Worm (Caenorhabditis elegans): Measurements from ENCODE around the gene F58H1.8.

F58H1.8 gene

ce11 chrV:11933196-11934028 is 1.5 kb upstream of the F58H1.8 start, which contains the start of the genes aman-2 and F58H1.3 (continued):
- TF ChIP-seq F22D6.2 (tag; optimal IDR thresholded peaks at IDR 0.05) (no peak), nfya-2 (GFP tag; IDR thresholded peaks at IDR 0.05) (no peak), sdz-38 (tag; optimal IDR thresholded peaks at IDR 0.05) (no peak), ztf-6 (GFP tag; IDR thresholded peaks at IDR 0.05) (no peak), snpc-1.1 (tag; optimal IDR thresholded peaks at IDR 0.05; ENCODE audit: insufficient read depth) (no peak), ceh-58 (GFP tag; IDR thresholded peaks at IDR 0.05) (no peak), lag-1 (GFP tag; IDR thresholded peaks at IDR 0.05) (no peak), efl-1 (GFP tag; optimal IDR thresholded peaks at IDR 0.05) (no peak), nhr-80 (tag; optimal IDR thresholded peaks at IDR 0.05) (peak; percentile 1), somi-1 (GFP tag; optimal IDR thresholded peaks at IDR 0.05) (no peak), ceh-100 (GFP tag; IDR thresholded peaks at IDR 0.05) (peak; percentile 91), rpc-1 (optimal IDR thresholded peaks at IDR 0.05) (no peak), rpc-1 (tag; optimal IDR thresholded peaks at IDR 0.05) (no peak), B0019.2 (GFP tag; conservative IDR thresholded peaks at IDR 0.05) (no peak), chd-7 (tag; optimal IDR thresholded peaks at IDR 0.05) (no peak), F33H1.4 (GFP tag; IDR thresholded peaks at IDR 0.05) (no peak), ztf-26 (tag; optimal IDR thresholded peaks at IDR 0.05) (no peak), T07F8.4 (tag; optimal IDR thresholded peaks at IDR 0.05) (no peak), Y53G8AR.9 (GFP tag; conservative IDR thresholded peaks at IDR 0.05) (no peak), mcd-1 (GFP tag; IDR thresholded peaks at IDR 0.05) (no peak), snpc-4 (GFP tag; optimal IDR thresholded peaks at IDR 0.05) (no peak), snpc-4 (tag; optimal IDR thresholded peaks at IDR 0.05) (peak in 1 of 4 experiments; percentile 50), ztf-28 (GFP tag; IDR thresholded peaks at IDR 0.05) (no peak), zim-3 (tag; optimal IDR thresholded peaks at IDR 0.05) (no peak), ceh-79 (tag; optimal IDR thresholded peaks at IDR 0.05) (no peak), ztf-25 (GFP tag; IDR thresholded peaks at IDR 0.05) (0 out of 2 replicates have a peak, but pooled peaks have one; percentile 40), F49E8.2 (tag; optimal IDR thresholded peaks at IDR 0.05; ENCODE audit: insufficient read depth) (peak; percentile 18), gei-17 (GFP tag; optimal IDR thresholded peaks at IDR 0.05) (no peak), Y79H2A.3 (GFP tag; conservative IDR thresholded peaks at IDR 0.05) (no peak), egl-44 (GFP tag; IDR thresholded peaks at IDR 0.05) (no peak), ztf-18 (tag; optimal IDR thresholded peaks at IDR 0.05) (peak; percentile 13), ceh-91 (GFP tag; IDR thresholded peaks at IDR 0.05) (no peak)

- TF ChIP-seq ZK185.1 (tag; optimal IDR thresholded peaks at IDR 0.05; ENCODE audit: poor library complexity, severe bottlenecking), result no peak
- TF ChIP-seq D2030.7 (GFP tag; IDR thresholded peaks at IDR 0.05), result no peak
- no peak for TF ChIP-seq ccch-3 (GFP tag; optimal IDR thresholded peaks at IDR 0.05)
- TF ChIP-seq repo-1 (tag; optimal IDR thresholded peaks at IDR 0.05), result no peak
- TF ChIP-seq somi-1 (GFP tag; optimal IDR thresholded peaks at IDR 0.05), result no peak
- no peak for TF ChIP-seq hlh-12 (tag; optimal IDR thresholded peaks at IDR 0.05)
- no peak for TF ChIP-seq ztf-26 (tag; optimal IDR thresholded peaks at IDR 0.05)
- no peak for TF ChIP-seq B0336.3 (GFP tag; IDR thresholded peaks at IDR 0.05)
- no peak for TF ChIP-seq tbp1 (GFP tag; optimal IDR thresholded peaks at IDR 0.05)
- no peak for TF ChIP-seq Y79H2A.3 (GFP tag; conservative IDR thresholded peaks at IDR 0.05)
- no peak for TF ChIP-seq atf-7 (tag; optimal IDR thresholded peaks at IDR 0.05)
- no peak for TF ChIP-seq efl-1 (GFP tag; optimal IDR thresholded peaks at IDR 0.05)
- TF ChIP-seq him-1 (tag; optimal IDR thresholded peaks at IDR 0.05), result no peak
- TF ChIP-seq T07F8.4 (tag; optimal IDR thresholded peaks at IDR 0.05), result no peak
- no peak for TF ChIP-seq lin-35 (GFP tag; optimal IDR thresholded peaks at IDR 0.05)
- TF ChIP-seq akir-1 (GFP tag; optimal IDR thresholded peaks at IDR 0.05), result no peak
- TF ChIP-seq die-1 (tag; optimal IDR thresholded peaks at IDR 0.05), result no peak
These were observed 2.8 kb downstream of the F58H1.8 start, which contains the start of gene gpla-1 for ce11 chrV:11937710-11938109. Gene gpla-1 (minus strand): TSS chrV:11937810.
